Fruit fly (Drosophila melanogaster) whole organism, embryonic: Measurements from ENCODE around the gene CG5214.
A peak's percentile ranks its signal among the peaks of the same experiment; 100 is the strongest.

Source experiments
- Abd-B ChIP-seq: fragments of 200-800 bp; sonication (Bioruptor generic); optimal IDR thresholded peaks from 2 replicates; lab custom pipeline; 2018; ENCODE audit warnings: missing biosample characterization, mild to moderate bottlenecking, missing genetic modification characterization, moderate library complexity
- B-H2 ChIP-seq: fragments of 200-800 bp; sonication (Bioruptor generic); optimal IDR thresholded peaks from 2 replicates; lab custom pipeline; 2018; ENCODE audit warnings: missing biosample characterization, mild to moderate bottlenecking, missing genetic modification characterization
- CG10979 ChIP-seq: fragments of 200-800 bp; sonication (Bioruptor generic); optimal IDR thresholded peaks from 2 replicates; lab custom pipeline; 2018; ENCODE audit warnings: missing biosample characterization, mild to moderate bottlenecking, missing genetic modification characterization, moderate library complexity
- CG11085 ChIP-seq: fragments of 200-800 bp; sonication (Bioruptor generic); IDR thresholded peaks from 2 replicates; pipeline ENCODE4 v1.3.6; 2022; ENCODE audit warnings: missing biosample characterization, missing genetic modification characterization
- CG11456 ChIP-seq: fragments of 200-800 bp; sonication (Bioruptor generic); IDR thresholded peaks from 3 replicates; pipeline ENCODE4 v1.3.6; 2022; ENCODE audit warnings: missing biosample characterization, missing genetic modification characterization
- CG14014 ChIP-seq: fragments of 200-800 bp; sonication (Bioruptor generic); IDR thresholded peaks from 2 replicates; pipeline ENCODE4 v1.3.6; 2022; ENCODE audit warnings: missing biosample characterization, missing genetic modification characterization
- CG15269 ChIP-seq: fragments of 200-800 bp; sonication (Bioruptor generic); optimal IDR thresholded peaks from 2 replicates; lab custom pipeline; 2018; ENCODE audit warnings: missing biosample characterization, mild to moderate bottlenecking, missing genetic modification characterization, moderate library complexity
- CG15601 ChIP-seq: fragments of 200-800 bp; sonication (Bioruptor generic); optimal IDR thresholded peaks from 3 replicates; lab custom pipeline; 2019; ENCODE audit warnings: missing biosample characterization, mild to moderate bottlenecking, missing genetic modification characterization, moderate library complexity
- CG2129 ChIP-seq: fragments of 200-800 bp; sonication (Bioruptor generic); IDR thresholded peaks from 2 replicates; pipeline ENCODE4 v1.3.6; 2022; ENCODE audit warnings: missing biosample characterization, missing genetic modification characterization; ENCODE audit not compliant: partially characterized antibody
- CG2875 ChIP-seq: fragments of 200-800 bp; sonication (Bioruptor generic); optimal IDR thresholded peaks from 2 replicates; lab custom pipeline; 2017; ENCODE audit warnings: missing biosample characterization, mild to moderate bottlenecking, missing genetic modification characterization, missing genetic modification reagents
- CG31388 ChIP-seq: fragments of 200-800 bp; sonication (Bioruptor generic); optimal IDR thresholded peaks from 2 replicates; lab custom pipeline; 2016; ENCODE audit warnings: missing biosample characterization, missing genetic modification characterization
- CG3281 ChIP-seq: fragments of 200-800 bp; sonication (Bioruptor generic); optimal IDR thresholded peaks from 3 replicates; lab custom pipeline; 2017; ENCODE audit warnings: missing biosample characterization, mild to moderate bottlenecking, missing genetic modification characterization
- CG5245 ChIP-seq: fragments of 200-800 bp; sonication (Bioruptor generic); optimal IDR thresholded peaks from 3 replicates; lab custom pipeline; 2016; ENCODE audit warnings: missing biosample characterization, missing genetic modification characterization
- CG7556 ChIP-seq: fragments of 200-800 bp; sonication (Bioruptor generic); optimal IDR thresholded peaks from 2 replicates; lab custom pipeline; 2017; ENCODE audit warnings: missing biosample characterization, mild to moderate bottlenecking, missing genetic modification characterization
- CG7786 ChIP-seq: fragments of 200-800 bp; sonication (Bioruptor generic); optimal IDR thresholded peaks from 2 replicates; lab custom pipeline; 2016; ENCODE audit warnings: missing biosample characterization, missing genetic modification characterization
- CG8281 ChIP-seq: fragments of 200-800 bp; sonication (Bioruptor generic); optimal IDR thresholded peaks from 2 replicates; lab custom pipeline; 2018; ENCODE audit warnings: missing biosample characterization, mild to moderate bottlenecking, missing genetic modification characterization, moderate library complexity
- CG9932 ChIP-seq: fragments of 200-800 bp; sonication (Bioruptor generic); IDR thresholded peaks from 2 replicates; pipeline ENCODE4 v1.3.6; 2022; ENCODE audit warnings: missing biosample characterization, missing genetic modification characterization
- CoRest ChIP-seq: fragments of 200-800 bp; sonication (Bioruptor generic); optimal IDR thresholded peaks from 3 replicates; lab custom pipeline; 2018; ENCODE audit warnings: missing biosample characterization, mild to moderate bottlenecking, missing genetic modification characterization, moderate library complexity
- Drgx ChIP-seq: fragments of 200-800 bp; sonication (Bioruptor generic); IDR thresholded peaks from 2 replicates; pipeline ENCODE4 v1.3.6; 2022; ENCODE audit warnings: missing biosample characterization, missing genetic modification characterization
- E2f1 ChIP-seq: fragments of 200-800 bp; sonication (Bioruptor generic); IDR thresholded peaks from 2 replicates; pipeline ENCODE4 v1.3.6; 2022; ENCODE audit warnings: missing biosample characterization, missing genetic modification characterization
- Fer2 ChIP-seq: fragments of 200-800 bp; sonication (Bioruptor generic); optimal IDR thresholded peaks from 2 replicates; lab custom pipeline; 2018; ENCODE audit warnings: missing biosample characterization, mild to moderate bottlenecking, missing genetic modification characterization, moderate library complexity
- Hr3 ChIP-seq: fragments of 200-800 bp; sonication (Bioruptor generic); optimal IDR thresholded peaks from 3 replicates; lab custom pipeline; 2016; ENCODE audit warnings: missing biosample characterization, missing genetic modification characterization
- MBD-R2 ChIP-seq: fragments of 200-800 bp; sonication (Bioruptor generic); IDR thresholded peaks from 2 replicates; pipeline ENCODE4 v1.3.6; 2022; ENCODE audit warnings: missing biosample characterization, missing genetic modification characterization
- MTF-1 ChIP-seq: fragments of 200-800 bp; sonication (Bioruptor generic); optimal IDR thresholded peaks from 2 replicates; lab custom pipeline; 2018; ENCODE audit warnings: missing biosample characterization, mild to moderate bottlenecking, missing genetic modification characterization, borderline replicate concordance
- Opbp ChIP-seq: fragments of 200-800 bp; sonication (Bioruptor generic); IDR thresholded peaks from 3 replicates; pipeline ENCODE4 v1.3.6; 2022; ENCODE audit warnings: missing biosample characterization, missing genetic modification characterization; ENCODE audit not compliant: partially characterized antibody
- Rfx ChIP-seq: fragments of 200-800 bp; sonication (Bioruptor generic); IDR thresholded peaks from 2 replicates; pipeline ENCODE4 v1.3.6; 2022; ENCODE audit warnings: missing biosample characterization, missing genetic modification characterization
- Scr ChIP-seq: fragments of 200-800 bp; sonication (Bioruptor generic); IDR thresholded peaks from 2 replicates; pipeline ENCODE4 v1.3.6; 2022; ENCODE audit warnings: missing biosample characterization, missing genetic modification characterization; ENCODE audit not compliant: partially characterized antibody
- Six4 ChIP-seq: fragments of 200-800 bp; sonication (Bioruptor generic); optimal IDR thresholded peaks from 2 replicates; lab custom pipeline; 2016; ENCODE audit warnings: missing biosample characterization, missing genetic modification characterization
- Stat92E ChIP-seq, 3 experiments: fragments of >200 bp in 2 of 3; fragments of 200-800 bp in 1 of 3; sonication (Bioruptor generic) in 1 of 3; optimal IDR thresholded peaks; 2 replicates each; lab custom pipeline; 2017 to 2019; ENCODE audit warnings: missing biosample characterization in 3 of 3, missing genetic modification characterization in 3 of 3, mild to moderate bottlenecking in 1 of 3, moderate library complexity in 1 of 3
- Tbp ChIP-seq: fragments of >200 bp; optimal IDR thresholded peaks from 2 replicates; lab custom pipeline; 2018; ENCODE audit warnings: missing biosample characterization, missing genetic modification characterization
- Vsx1 ChIP-seq: fragments of 200-800 bp; sonication (Bioruptor generic); optimal IDR thresholded peaks from 2 replicates; lab custom pipeline; 2017; ENCODE audit warnings: missing biosample characterization, mild to moderate bottlenecking, missing genetic modification characterization, missing genetic modification reagents
- cato ChIP-seq: fragments of 200-800 bp; sonication (Bioruptor generic); optimal IDR thresholded peaks from 2 replicates; lab custom pipeline; 2016; ENCODE audit warnings: missing biosample characterization, missing genetic modification characterization, borderline replicate concordance
- cg ChIP-seq: fragments of 200-800 bp; sonication (Bioruptor generic); optimal IDR thresholded peaks from 3 replicates; lab custom pipeline; 2019; ENCODE audit warnings: missing biosample characterization, mild to moderate bottlenecking, missing genetic modification characterization, moderate library complexity
- chif ChIP-seq, 2 experiments: fragments of 200-800 bp; sonication (Bioruptor generic); optimal IDR thresholded peaks; 3 replicates each; lab custom pipeline; 2016; ENCODE audit warnings: missing biosample characterization in 2 of 2, missing genetic modification characterization in 2 of 2
- cwo ChIP-seq: fragments of 200-800 bp; sonication (Bioruptor generic); optimal IDR thresholded peaks from 3 replicates; lab custom pipeline; 2017; ENCODE audit warnings: missing biosample characterization, missing genetic modification characterization, mild to moderate bottlenecking, moderate library complexity, missing genetic modification reagents
- fd96Cb ChIP-seq: fragments of 200-800 bp; sonication (Bioruptor generic); optimal IDR thresholded peaks from 2 replicates; lab custom pipeline; 2018; ENCODE audit warnings: missing biosample characterization, mild to moderate bottlenecking, missing genetic modification characterization, moderate library complexity
- gem ChIP-seq: fragments of 200-800 bp; sonication (Bioruptor generic); optimal IDR thresholded peaks from 2 replicates; lab custom pipeline; 2019; ENCODE audit warnings: missing biosample characterization, mild to moderate bottlenecking, missing genetic modification characterization, moderate library complexity
- grau ChIP-seq: fragments of 200-800 bp; optimal IDR thresholded peaks from 3 replicates; lab custom pipeline; 2019; ENCODE audit warnings: missing biosample characterization, mild to moderate bottlenecking, missing genetic modification characterization, moderate library complexity
- gsb ChIP-seq: fragments of 200-800 bp; sonication (Bioruptor generic); IDR thresholded peaks from 2 replicates; pipeline ENCODE4 v1.3.6; 2022; ENCODE audit warnings: missing biosample characterization, missing genetic modification characterization
- h ChIP-seq: fragments of >200 bp; optimal IDR thresholded peaks from 2 replicates; lab custom pipeline; 2017
- kah ChIP-seq: fragments of 200-800 bp; sonication (Bioruptor generic); optimal IDR thresholded peaks from 2 replicates; lab custom pipeline; 2018; ENCODE audit warnings: missing biosample characterization, mild to moderate bottlenecking, missing genetic modification characterization
- ken ChIP-seq: fragments of 200-800 bp; sonication (Bioruptor generic); IDR thresholded peaks from 3 replicates; pipeline ENCODE4 v1.3.6; 2022; ENCODE audit warnings: missing biosample characterization, missing genetic modification characterization
- mam ChIP-seq: fragments of 200-800 bp; sonication (Bioruptor generic); optimal IDR thresholded peaks from 3 replicates; lab custom pipeline; 2016; ENCODE audit warnings: missing biosample characterization, missing genetic modification characterization
- ranshi ChIP-seq: fragments of 200-800 bp; sonication (Bioruptor generic); IDR thresholded peaks from 2 replicates; pipeline ENCODE4 v1.3.6; 2022; ENCODE audit warnings: missing biosample characterization, missing genetic modification characterization
- slbo ChIP-seq: fragments of 200-800 bp; sonication (Bioruptor generic); IDR thresholded peaks from 2 replicates; pipeline ENCODE4 v1.3.6; 2022; ENCODE audit warnings: missing biosample characterization, missing genetic modification characterization
- slou ChIP-seq: fragments of 200-800 bp; sonication (Bioruptor generic); optimal IDR thresholded peaks from 3 replicates; lab custom pipeline; 2016; ENCODE audit warnings: missing biosample characterization, missing genetic modification characterization
- sna ChIP-seq: fragments of 200-800 bp; sonication (Bioruptor generic); IDR thresholded peaks from 2 replicates; pipeline ENCODE4 v1.3.6; 2022; ENCODE audit warnings: missing biosample characterization, missing genetic modification characterization; ENCODE audit not compliant: partially characterized antibody
- twi ChIP-seq: fragments of 200-800 bp; optimal IDR thresholded peaks from 2 replicates; lab custom pipeline; 2019; ENCODE audit warnings: missing biosample characterization, mild to moderate bottlenecking, missing genetic modification characterization, moderate library complexity
- vvl ChIP-seq: fragments of 200-800 bp; sonication (Bioruptor generic); IDR thresholded peaks from 2 replicates; pipeline ENCODE4 v1.3.6; 2022; ENCODE audit warnings: missing biosample characterization, missing genetic modification characterization
- wek ChIP-seq: fragments of 200-800 bp; sonication (Bioruptor generic); optimal IDR thresholded peaks from 3 replicates; lab custom pipeline; 2018; ENCODE audit warnings: missing biosample characterization, mild to moderate bottlenecking, missing genetic modification characterization, moderate library complexity

CG5214 gene

dm6 chr3R:11214449-11214950 lies 29.6 kb upstream of the CG5214 start, which contains the start of gene ZnT86D:
TSS of gene ZnT86D (minus strand) at chr3R:11214539.
- peak; percentile 67 for TF ChIP-seq Abd-B (GFP tag; lab: Kevin White, UChicago)
- TF ChIP-seq Rfx (GFP tag; lab: Robert Waterston, UW): peak; percentile 61
- no peak for TF ChIP-seq wek (GFP tag; lab: Kevin White, UChicago)
- peak; percentile 77 for TF ChIP-seq MBD-R2 (GFP tag; lab: Robert Waterston, UW)
- TF ChIP-seq ken (GFP tag; lab: Robert Waterston, UW): 0 out of 3 replicates have a peak, but pooled peaks have one; percentile 4
- peak; percentile 66 for TF ChIP-seq CG15601 (tag; lab: Kevin White, UChicago)
- peak; percentile 30; the same call in 1 of the 2 replicates for TF ChIP-seq E2f1
- peak; percentile 33 for TF ChIP-seq CG8281 (tag; lab: Kevin White, UChicago)
- peak; percentile 66 for TF ChIP-seq CG3281 (GFP tag; lab: Kevin White, UChicago)
- no peak for TF ChIP-seq cg
- peak; percentile 99 for TF ChIP-seq grau (tag; lab: Kevin White, UChicago)
- TF ChIP-seq chif (GFP tag; optimal IDR thresholded peaks at IDR 0.05; lab: Kevin White, UChicago): peak; percentile 12 to 43
- TF ChIP-seq Vsx1 (GFP tag; lab: Kevin White, UChicago): peak; percentile 29
- TF ChIP-seq slbo (GFP tag; lab: Robert Waterston, UW): peak; percentile 70
- no peak for TF ChIP-seq CG11085 (GFP tag; lab: Robert Waterston, UW)
- no peak for TF ChIP-seq ranshi (GFP tag; lab: Robert Waterston, UW)
- peak; percentile 68 for TF ChIP-seq CG7556
- peak; percentile 37 for TF ChIP-seq fd96Cb (tag; lab: Kevin White, UChicago)
- TF ChIP-seq CG5245: peak; percentile 18
- no peak for TF ChIP-seq CG11456 (GFP tag; lab: Robert Waterston, UW)
- no peak for TF ChIP-seq Stat92E (GFP tag; optimal IDR thresholded peaks at IDR 0.05; lab: Kevin White, UChicago)
- peak; percentile 64 for TF ChIP-seq Fer2 (tag; lab: Kevin White, UChicago)
- TF ChIP-seq Scr: no peak
- TF ChIP-seq vvl (GFP tag; lab: Robert Waterston, UW): peak; percentile 24; the same call in 1 of the 2 replicates
- TF ChIP-seq Opbp (GFP tag; lab: Robert Waterston, UW): no peak
- TF ChIP-seq CG2129: no peak
- peak; percentile 29 for TF ChIP-seq twi (tag; lab: Kevin White, UChicago)
- TF ChIP-seq MTF-1: no peak
- TF ChIP-seq CoRest: peak; percentile 76
- no peak for TF ChIP-seq Drgx (GFP tag; lab: Robert Waterston, UW)
- TF ChIP-seq mam (GFP tag; lab: Kevin White, UChicago): peak; percentile 60
- 0 out of 2 replicates have a peak, but pooled peaks have one; percentile 12 for TF ChIP-seq CG14014 (GFP tag; lab: Robert Waterston, UW)
- peak; percentile 70 for TF ChIP-seq B-H2 (GFP tag; lab: Kevin White, UChicago)
- peak; percentile 21 for TF ChIP-seq CG7786
- no peak for TF ChIP-seq Six4
- no peak for TF ChIP-seq h (lab: Kevin White, UChicago)
- TF ChIP-seq kah (GFP tag; lab: Kevin White, UChicago): peak; percentile 11
- peak; percentile 78 for TF ChIP-seq gem (tag; lab: Kevin White, UChicago)
- no peak for TF ChIP-seq gsb (GFP tag; lab: Robert Waterston, UW)
- TF ChIP-seq CG9932 (GFP tag; lab: Robert Waterston, UW): peak; percentile 77
- peak; percentile 72 for TF ChIP-seq CG15269 (tag; lab: Kevin White, UChicago)
- no peak for TF ChIP-seq CG31388 (GFP tag; lab: Kevin White, UChicago)
- TF ChIP-seq Tbp (GFP tag; lab: Kevin White, UChicago): no peak
- TF ChIP-seq Hr3 (GFP tag; lab: Kevin White, UChicago): peak; percentile 63
- TF ChIP-seq CG2875 (GFP tag; lab: Kevin White, UChicago): no peak
- peak; percentile 48 for TF ChIP-seq CG10979 (tag; lab: Kevin White, UChicago)
- TF ChIP-seq cwo (GFP tag; lab: Kevin White, UChicago): peak; percentile 49
- no peak for TF ChIP-seq sna
- peak; percentile 25 for TF ChIP-seq slou (GFP tag; lab: Kevin White, UChicago)
- TF ChIP-seq cato (GFP tag; lab: Kevin White, UChicago): no peak
